Worm (Caenorhabditis elegans) whole organism, L3 larva: ENCODE data around the gene ZK697.8.

Experiments
- R02D3.7 ChIP-seq: fragments of 150-350 bp; optimal IDR thresholded peaks from 2 replicates; lab custom pipeline; 2014; ENCODE audit warnings: missing biosample characterization, missing genetic modification characterization
- aly-2 ChIP-seq: fragments of 150-350 bp; optimal IDR thresholded peaks from 2 replicates; lab custom pipeline; 2014; ENCODE audit warnings: missing biosample characterization, missing genetic modification characterization
- ama-1 ChIP-seq: fragments of 150-350 bp; optimal IDR thresholded peaks from 2 replicates; lab custom pipeline; 2018
- ceh-82 ChIP-seq: fragments of 150-350 bp; optimal IDR thresholded peaks from 2 replicates; lab custom pipeline; 2014; ENCODE audit warnings: missing biosample characterization, missing genetic modification characterization
- daf-12 ChIP-seq: fragments of 150-350 bp; optimal IDR thresholded peaks from 2 replicates; lab custom pipeline; 2014; ENCODE audit warnings: missing biosample characterization, missing genetic modification reagents, missing genetic modification characterization
- elt-2 ChIP-seq: sonication (generic microtip); optimal IDR thresholded peaks from 2 replicates; lab custom pipeline; 2016; ENCODE audit warnings: missing genetic modification reagents, mild to moderate bottlenecking, missing genetic modification characterization, missing compliant biosample characterization
- elt-3 ChIP-seq, 3 experiments: fragments of 150-350 bp in 1 of 3; sonication (generic microtip) in 2 of 3; optimal IDR thresholded peaks; 2 replicates in 2 of 3; 4 replicates in 1 of 3; lab custom pipeline; 2014 to 2017; ENCODE audit warnings: missing biosample characterization in 3 of 3, missing genetic modification characterization in 3 of 3
- fkh-10 ChIP-seq: sonication (generic microtip); optimal IDR thresholded peaks from 2 replicates; lab custom pipeline; 2017; ENCODE audit warnings: missing biosample characterization, missing genetic modification reagents, missing genetic modification characterization
- fkh-2 ChIP-seq: fragments of 150-350 bp; optimal IDR thresholded peaks from 2 replicates; lab custom pipeline; 2014; ENCODE audit warnings: missing biosample characterization, missing genetic modification reagents, missing genetic modification characterization
- hmg-11 ChIP-seq: sonication (generic microtip); optimal IDR thresholded peaks from 2 replicates; lab custom pipeline; 2016; ENCODE audit warnings: missing genetic modification characterization, missing compliant biosample characterization
- jun-1 ChIP-seq: fragments of 150-350 bp; optimal IDR thresholded peaks from 2 replicates; lab custom pipeline; 2014; ENCODE audit warnings: missing biosample characterization, missing genetic modification reagents, missing genetic modification characterization
- lin-15B ChIP-seq: fragments of 150-350 bp; optimal IDR thresholded peaks from 2 replicates; lab custom pipeline; 2014; ENCODE audit warnings: missing biosample characterization, missing genetic modification characterization
- lin-39 ChIP-seq: fragments of 150-350 bp; optimal IDR thresholded peaks from 2 replicates; lab custom pipeline; 2018; ENCODE audit warnings: missing biosample characterization, missing genetic modification reagents, missing genetic modification characterization
- lsy-12 ChIP-seq: sonication (generic microtip); optimal IDR thresholded peaks from 2 replicates; lab custom pipeline; 2016; ENCODE audit warnings: mild to moderate bottlenecking, missing genetic modification characterization, missing compliant biosample characterization
- mdl-1 ChIP-seq: fragments of 150-350 bp; optimal IDR thresholded peaks from 2 replicates; lab custom pipeline; 2014; ENCODE audit warnings: missing biosample characterization, missing genetic modification characterization
- nhr-11 ChIP-seq: fragments of 150-350 bp; optimal IDR thresholded peaks from 2 replicates; lab custom pipeline; 2014; ENCODE audit warnings: missing biosample characterization, missing genetic modification characterization
- nhr-23 ChIP-seq: fragments of 150-350 bp; optimal IDR thresholded peaks from 2 replicates; lab custom pipeline; 2014; ENCODE audit warnings: missing biosample characterization, missing genetic modification reagents, missing genetic modification characterization
- nhr-25 ChIP-seq: sonication (generic microtip); optimal IDR thresholded peaks from 2 replicates; lab custom pipeline; 2017; ENCODE audit warnings: missing biosample characterization, missing genetic modification characterization
- nhr-28 ChIP-seq: fragments of 150-350 bp; optimal IDR thresholded peaks from 2 replicates; lab custom pipeline; 2014; ENCODE audit warnings: missing biosample characterization, missing genetic modification characterization
- nhr-67 ChIP-seq: fragments of 150-350 bp; optimal IDR thresholded peaks from 2 replicates; lab custom pipeline; 2014; ENCODE audit warnings: missing biosample characterization, missing genetic modification characterization
- nhr-77 ChIP-seq: fragments of 150-350 bp; optimal IDR thresholded peaks from 2 replicates; lab custom pipeline; 2014; ENCODE audit warnings: missing biosample characterization, missing genetic modification characterization
- pha-4 ChIP-seq: fragments of 150-350 bp; optimal IDR thresholded peaks from 2 replicates; lab custom pipeline; 2014; ENCODE audit warnings: missing biosample characterization, missing genetic modification reagents, missing genetic modification characterization
- pqm-1 ChIP-seq: fragments of 150-350 bp; optimal IDR thresholded peaks from 2 replicates; lab custom pipeline; 2017; ENCODE audit warnings: missing biosample characterization, missing genetic modification characterization, inconsistent platforms
- sea-2 ChIP-seq: fragments of 150-350 bp; sonication (generic microtip); optimal IDR thresholded peaks from 4 replicates; lab custom pipeline; 2014; ENCODE audit warnings: missing biosample characterization, missing genetic modification reagents, missing genetic modification characterization
- snpc-4 ChIP-seq: fragments of 150-350 bp; optimal IDR thresholded peaks from 2 replicates; lab custom pipeline; 2014; ENCODE audit warnings: missing biosample characterization, missing genetic modification characterization
- tbx-2 ChIP-seq: sonication (generic microtip); optimal IDR thresholded peaks from 2 replicates; lab custom pipeline; 2016; ENCODE audit warnings: mild to moderate bottlenecking, missing genetic modification characterization, missing compliant biosample characterization
- unc-62 ChIP-seq: fragments of 150-350 bp; sonication (generic microtip); optimal IDR thresholded peaks from 4 replicates; lab custom pipeline; 2014; ENCODE audit warnings: missing biosample characterization, missing genetic modification reagents, missing genetic modification characterization
- zag-1 ChIP-seq: fragments of 150-350 bp; optimal IDR thresholded peaks from 2 replicates; lab custom pipeline; 2014; ENCODE audit warnings: missing biosample characterization, missing genetic modification characterization
- ztf-4 ChIP-seq: fragments of 150-350 bp; optimal IDR thresholded peaks from 2 replicates; lab custom pipeline; 2014; ENCODE audit warnings: missing biosample characterization, missing genetic modification characterization

ZK697.8 gene

DNA sequence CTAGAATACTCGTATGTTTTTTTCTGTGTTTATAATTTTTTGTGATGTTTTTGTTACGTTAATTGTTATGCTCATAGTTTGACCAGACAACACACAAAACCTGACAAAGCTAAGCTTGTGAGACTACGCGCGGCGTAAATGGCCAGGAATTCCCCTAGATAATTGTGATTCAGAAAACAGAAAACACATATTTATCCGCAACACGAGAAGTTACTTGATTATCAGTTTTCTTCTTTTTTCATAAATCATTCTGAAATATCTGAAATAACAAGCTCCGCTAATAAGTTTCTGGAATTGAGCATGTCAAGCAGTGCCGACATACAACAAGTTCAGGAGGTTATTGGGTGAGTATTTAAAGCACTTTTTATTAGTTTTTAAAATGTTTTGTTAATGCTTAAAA is 38.0 kb downstream of the ZK697.8 start, which contains the start of gene srw-100:
Gene srw-100, plus strand, starts transcription at position 301 of the 400 bp plus-strand sequence.
- TF ChIP-seq elt-3 (tag; optimal IDR thresholded peaks at IDR 0.05; lab: Kevin White, UChicago) (no peak), fkh-10 (no peak), mdl-1 (tag; lab: Kevin White, UChicago) (no peak), fkh-2 (tag; lab: Kevin White, UChicago) (no peak), nhr-67 (tag; lab: Kevin White, UChicago) (no peak), aly-2 (no peak), zag-1 (tag; lab: Kevin White, UChicago) (no peak), lin-15B (tag; lab: Kevin White, UChicago) (no peak), nhr-77 (tag; lab: Kevin White, UChicago) (no peak), pha-4 (no peak), R02D3.7 (tag; lab: Kevin White, UChicago) (no peak), lin-39 (tag; lab: Kevin White, UChicago) (no peak), hmg-11 (no peak), sea-2 (no peak), ama-1 (no peak), nhr-25 (no peak)

DNA sequence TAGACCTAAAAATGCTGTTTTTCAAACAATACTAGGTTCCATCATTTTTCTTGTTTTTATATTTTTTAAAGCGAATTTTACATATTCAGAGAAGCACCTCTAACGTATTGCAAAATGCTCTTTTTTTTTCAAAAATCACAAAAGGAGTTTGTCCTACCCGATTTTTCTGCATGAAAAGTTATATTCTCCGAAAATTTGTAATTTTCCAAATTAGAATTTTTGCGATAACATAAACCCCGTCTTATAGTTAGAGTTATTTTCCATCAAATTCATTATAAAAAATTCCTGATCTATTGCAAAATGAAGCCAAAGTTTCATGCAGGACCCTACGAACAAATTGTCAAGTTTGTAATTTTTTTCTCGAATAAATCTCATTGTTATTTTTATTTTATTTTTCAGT is 40.5 kb downstream of the ZK697.8 start, which contains the start of gene srw-99:
Gene srw-99, plus strand, starts transcription at position 301 of the 400 bp plus-strand sequence.
- TF ChIP-seq nhr-23 (tag; lab: Kevin White, UChicago) (no peak), tbx-2 (no peak), nhr-25 (no peak), nhr-11 (tag; lab: Kevin White, UChicago) (no peak), nhr-28 (no peak), elt-3 (tag; optimal IDR thresholded peaks at IDR 0.05; lab: Kevin White, UChicago) (no peak), pqm-1 (no peak), R02D3.7 (tag; lab: Kevin White, UChicago) (no peak), ztf-4 (no peak), ceh-82 (tag; lab: Kevin White, UChicago) (no peak), snpc-4 (tag; lab: Kevin White, UChicago) (no peak), daf-12 (no peak)

DNA sequence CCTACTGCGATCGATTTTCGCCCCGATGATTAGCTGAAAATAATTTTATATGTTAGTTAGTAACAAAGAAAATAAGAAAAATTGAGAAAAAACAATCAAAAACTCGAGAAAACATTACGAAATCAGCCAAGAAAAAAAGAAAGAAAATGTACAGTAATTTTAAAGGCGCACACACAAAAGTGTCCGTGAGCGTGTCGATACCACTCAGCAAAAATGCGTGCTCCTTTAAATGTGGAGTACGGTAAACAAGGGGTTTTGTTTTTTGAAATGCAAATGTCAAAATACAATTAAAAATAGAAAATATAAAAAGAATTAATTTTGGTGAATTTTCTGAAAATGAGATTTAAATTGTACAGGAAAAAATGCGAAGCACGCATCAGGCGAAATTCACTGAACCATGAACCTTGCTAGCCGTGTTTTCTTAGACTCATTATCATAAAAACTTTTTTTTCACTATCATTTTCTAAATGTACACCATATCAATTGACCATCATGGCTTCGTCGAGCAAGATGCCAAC is 47.3 kb downstream of the ZK697.8 start, which contains the start of gene srw-90:
Gene srw-90, plus strand, starts transcription at position 468 of the 518 bp plus-strand sequence.
- TF ChIP-seq fkh-2 (tag; lab: Kevin White, UChicago) (no peak), elt-2 (tag; lab: Kevin White, UChicago) (no peak), nhr-77 (tag; lab: Kevin White, UChicago) (no peak), lsy-12 (no peak)

DNA sequence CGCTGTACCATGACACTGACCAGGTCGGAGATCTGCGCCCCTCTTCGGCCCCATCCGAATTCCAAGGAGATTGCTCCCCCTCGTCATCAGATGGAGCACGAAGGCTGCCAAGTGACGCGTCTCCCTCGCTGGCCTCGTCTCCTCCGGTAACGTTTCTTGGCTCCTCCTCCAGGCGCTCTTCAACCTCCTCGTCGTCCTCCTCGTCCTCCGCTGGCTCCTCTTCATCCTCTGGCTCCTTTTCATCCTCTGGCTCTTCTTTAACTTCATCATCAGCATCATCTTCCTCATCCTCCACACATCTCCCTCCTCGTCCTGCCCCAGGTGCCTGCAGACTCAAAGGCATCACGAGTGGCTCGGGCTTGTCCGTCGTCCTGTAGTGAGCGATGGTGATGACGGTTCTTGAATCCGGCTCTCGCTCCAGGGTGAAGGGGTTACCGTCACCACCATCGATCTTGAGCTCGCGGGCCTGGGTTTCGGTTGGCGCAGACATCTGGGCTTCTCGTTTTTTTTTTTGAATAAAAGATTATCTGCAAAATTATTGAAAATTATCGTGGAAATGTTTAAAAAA is 49.6 kb downstream of the ZK697.8 start:
- no peak for TF ChIP-seq fkh-2 (tag; lab: Kevin White, UChicago)
- no peak for TF ChIP-seq unc-62 (GFP tag; lab: Kevin White, UChicago)
- TF ChIP-seq nhr-11 (tag; lab: Kevin White, UChicago) = no peak
- no peak for TF ChIP-seq jun-1 (tag; lab: Kevin White, UChicago)
